Worm (Caenorhabditis elegans): ENCODE results near the gene cct-6.

cct-6 gene

ce11 chrIII:5892909-5893308 lies 37.4 kb upstream of the cct-6 start:
- no peak for TF ChIP-seq snpc-4 (tag; optimal IDR thresholded peaks at IDR 0.05)

- no peak for TF ChIP-seq ceh-43 (GFP tag; optimal IDR thresholded peaks at IDR 0.05)
- no peak for TF ChIP-seq sptf-1 (tag; optimal IDR thresholded peaks at IDR 0.05)
- no peak for TF ChIP-seq mls-2 (tag; optimal IDR thresholded peaks at IDR 0.05)
- TF ChIP-seq ces-1 (GFP tag; optimal IDR thresholded peaks at IDR 0.05), result no peak
- no peak for TF ChIP-seq mep-1 (tag; optimal IDR thresholded peaks at IDR 0.05)
- TF ChIP-seq blmp-1 (tag; optimal IDR thresholded peaks at IDR 0.05), result no peak
- TF ChIP-seq pha-4 (tag; optimal IDR thresholded peaks at IDR 0.05), result no peak
- TF ChIP-seq ceh-39 (tag; optimal IDR thresholded peaks at IDR 0.05), result no peak
- no peak for TF ChIP-seq mab-5 (tag; optimal IDR thresholded peaks at IDR 0.05)
- no peak for TF ChIP-seq unc-39 (tag; optimal IDR thresholded peaks at IDR 0.05)
- TF ChIP-seq ham-2 (GFP tag; optimal IDR thresholded peaks at IDR 0.05), result no peak
- no peak for TF ChIP-seq M03D4.4 (tag; optimal IDR thresholded peaks at IDR 0.05)
- TF ChIP-seq nhr-2 (tag; optimal IDR thresholded peaks at IDR 0.05), result no peak
- TF ChIP-seq nhr-76 (tag; optimal IDR thresholded peaks at IDR 0.05), result no peak
- no peak for TF ChIP-seq lsy-2 (tag; optimal IDR thresholded peaks at IDR 0.05)
Observed at ce11 chrIII:5888675-5889074, 33.2 kb upstream of the cct-6 start, which contains the start of gene C28H8.8. C28H8.8 (minus strand) TSS chrIII:5888775.

DNA sequence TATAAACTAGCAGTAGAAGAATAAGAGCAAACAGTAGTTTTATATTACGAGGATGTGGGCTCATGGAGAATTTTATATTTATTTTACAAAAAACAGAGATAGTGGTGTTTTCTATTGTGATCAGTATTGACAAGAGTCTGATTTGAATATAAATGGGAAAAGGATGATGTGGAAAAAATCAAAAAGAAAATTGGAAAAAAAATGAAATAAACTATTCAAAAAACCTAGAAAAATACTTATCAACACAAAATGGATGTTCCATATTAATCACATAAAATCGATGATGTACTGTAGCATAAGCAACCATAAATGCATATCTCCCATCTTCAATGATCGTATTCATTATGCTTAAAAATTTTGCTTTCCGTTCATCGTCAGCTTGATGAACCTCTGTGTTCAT lies 31.4 kb upstream of the cct-6 start, which contains the start of gene C28H8.7:
Gene C28H8.7, minus strand, starts transcription at position 101 of the 400 bp plus-strand sequence.
- no peak for TF ChIP-seq zip-8 (tag; optimal IDR thresholded peaks at IDR 0.05)

DNA sequence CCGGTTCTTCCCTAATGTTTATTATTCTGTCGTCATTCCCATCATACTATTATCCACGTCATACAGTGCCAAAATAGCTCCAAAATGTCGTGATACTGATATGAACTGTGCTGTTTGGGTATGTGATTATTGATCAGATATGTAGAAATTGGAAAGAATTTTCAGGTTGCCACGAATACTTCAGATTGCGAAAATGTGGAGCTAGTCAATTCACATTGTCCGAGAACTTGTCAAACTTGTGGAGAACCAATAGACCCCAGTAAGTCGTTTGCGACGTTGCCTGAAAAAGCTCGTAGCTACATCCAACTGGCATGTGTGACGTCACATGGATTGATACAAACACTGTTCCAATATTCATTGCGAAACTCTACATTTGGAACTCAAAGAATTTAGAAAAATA lies 29.0 kb upstream of the cct-6 start:
- TF ChIP-seq ces-1 (GFP tag; optimal IDR thresholded peaks at IDR 0.05), result no peak
- no peak for TF ChIP-seq ztf-11 (tag; optimal IDR thresholded peaks at IDR 0.05)
- TF ChIP-seq lin-32 (GFP tag; optimal IDR thresholded peaks at IDR 0.05), result no peak
- TF ChIP-seq cnd-1 (tag; optimal IDR thresholded peaks at IDR 0.05), result no peak
- TF ChIP-seq unc-120 (tag; optimal IDR thresholded peaks at IDR 0.05; ENCODE audit: poor library complexity, severe bottlenecking), result no peak
- no peak for TF ChIP-seq nhr-237 (tag; optimal IDR thresholded peaks at IDR 0.05)
- TF ChIP-seq ceh-39 (tag; optimal IDR thresholded peaks at IDR 0.05), result no peak
- no peak for TF ChIP-seq lin-13 (tag; optimal IDR thresholded peaks at IDR 0.05)
- no peak for TF ChIP-seq bed-3 (GFP tag; optimal IDR thresholded peaks at IDR 0.05)
- TF ChIP-seq sem-2 (GFP tag; optimal IDR thresholded peaks at IDR 0.05), result no peak
- no peak for TF ChIP-seq nhr-12 (tag; optimal IDR thresholded peaks at IDR 0.05)

DNA sequence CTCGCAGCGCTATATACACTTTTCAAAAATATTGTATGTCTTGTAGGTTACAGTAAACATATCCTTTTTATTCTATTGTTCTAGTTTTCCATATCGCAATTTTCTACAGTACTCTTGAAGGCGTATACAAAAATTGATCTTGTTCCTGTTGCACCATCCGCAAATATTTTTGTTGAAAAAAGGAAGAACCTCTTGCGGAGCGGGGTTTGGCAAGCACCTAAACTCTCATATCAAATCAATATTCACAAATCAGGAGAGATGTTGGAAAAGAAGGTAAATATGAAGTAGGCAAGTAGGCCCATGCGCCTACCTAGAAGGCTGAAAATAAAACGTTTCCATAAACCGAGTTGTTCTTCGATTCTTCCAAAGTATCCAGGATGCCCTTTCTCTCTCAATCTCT lies 28.5 kb upstream of the cct-6 start, which contains the start of gene C28H8.5:
Gene C28H8.5, plus strand, starts transcription at position 301 of the 400 bp plus-strand sequence.
- TF ChIP-seq nhr-237 (tag; optimal IDR thresholded peaks at IDR 0.05) (no peak), blmp-1 (tag; optimal IDR thresholded peaks at IDR 0.05) (no peak), elt-3 (tag; optimal IDR thresholded peaks at IDR 0.05) (no peak), lsy-2 (tag; optimal IDR thresholded peaks at IDR 0.05) (no peak), sem-2 (GFP tag; optimal IDR thresholded peaks at IDR 0.05) (no peak), nhr-12 (tag; optimal IDR thresholded peaks at IDR 0.05) (no peak), lin-32 (GFP tag; optimal IDR thresholded peaks at IDR 0.05) (no peak)

- TF ChIP-seq lsy-2 (tag; optimal IDR thresholded peaks at IDR 0.05), result no peak
- TF ChIP-seq unc-39 (tag; optimal IDR thresholded peaks at IDR 0.05), result no peak
- TF ChIP-seq blmp-1 (tag; optimal IDR thresholded peaks at IDR 0.05), result no peak
Observed at ce11 chrIII:5883517-5883916, 28.0 kb upstream of the cct-6 start.

- TF ChIP-seq elt-1 (tag; optimal IDR thresholded peaks at IDR 0.05; ENCODE audit: borderline replicate concordance, insufficient read depth) (no peak), nhr-76 (tag; optimal IDR thresholded peaks at IDR 0.05) (no peak), ztf-11 (tag; optimal IDR thresholded peaks at IDR 0.05) (no peak), mab-5 (tag; optimal IDR thresholded peaks at IDR 0.05) (no peak), lin-32 (GFP tag; optimal IDR thresholded peaks at IDR 0.05) (no peak), M03D4.4 (tag; optimal IDR thresholded peaks at IDR 0.05) (no peak), pha-4 (tag; optimal IDR thresholded peaks at IDR 0.05) (no peak), unc-62 (GFP tag; optimal IDR thresholded peaks at IDR 0.05) (no peak), nhr-237 (tag; optimal IDR thresholded peaks at IDR 0.05) (no peak), snpc-4 (tag; optimal IDR thresholded peaks at IDR 0.05) (no peak), nhr-12 (tag; optimal IDR thresholded peaks at IDR 0.05) (no peak)
Observed at ce11 chrIII:5882823-5883222, 27.3 kb upstream of the cct-6 start, which contains the start of gene F01F1.14. F01F1.14 (minus strand) TSS chrIII:5882923.
